Fruit fly (Drosophila melanogaster): ENCODE data around the gene CG6765.

Gene CG6765

dm6 chr3L:8525691-8526421 lies 13.3 kb downstream of the CG6765 start (continued):
- TF ChIP-seq psq (GFP tag; optimal IDR thresholded peaks at IDR 0.05) (no peak), sim (GFP tag; IDR thresholded peaks at IDR 0.05) (no peak), Eip74EF (GFP tag; optimal IDR thresholded peaks at IDR 0.05) (peak in 1 of 2 experiments; percentile 28), fu2 (GFP tag; optimal IDR thresholded peaks at IDR 0.05) (peak; percentile 5), aop (GFP tag; IDR thresholded peaks at IDR 0.05) (no peak), CG14667 (GFP tag; IDR thresholded peaks at IDR 0.05) (no peak), CG2678 (tag; optimal IDR thresholded peaks at IDR 0.05) (peak; percentile 79), twi (tag; optimal IDR thresholded peaks at IDR 0.05) (no peak), HmgD (GFP tag; optimal IDR thresholded peaks at IDR 0.05) (no peak), CG2199 (GFP tag; IDR thresholded peaks at IDR 0.05) (0 out of 3 replicates have a peak, but pooled peaks have one; percentile 37), CG18476 (GFP tag; optimal IDR thresholded peaks at IDR 0.05) (no peak), CG4730 (GFP tag; IDR thresholded peaks at IDR 0.05) (no peak), nerfin-1 (tag; optimal IDR thresholded peaks at IDR 0.05) (peak; percentile 8), HLHmδ (GFP tag; optimal IDR thresholded peaks at IDR 0.05) (no peak), CG11456 (GFP tag; IDR thresholded peaks at IDR 0.05) (no peak), repo (GFP tag; optimal IDR thresholded peaks at IDR 0.05) (peak; percentile 19), grau (tag; optimal IDR thresholded peaks at IDR 0.05) (peak; percentile 62), Scr (GFP tag; IDR thresholded peaks at IDR 0.05; ENCODE audit: partially characterized antibody) (no peak), inv (GFP tag; IDR thresholded peaks at IDR 0.05; ENCODE audit: partially characterized antibody) (no peak), mam (GFP tag; optimal IDR thresholded peaks at IDR 0.05) (peak; percentile 58), dpn (GFP tag; optimal IDR thresholded peaks at IDR 0.05) (peak in 1 of 2 experiments; percentile 66), hbn (GFP tag; IDR thresholded peaks at IDR 0.05; ENCODE audit: partially characterized antibody) (no peak), lbe (GFP tag; optimal IDR thresholded peaks at IDR 0.05) (no peak), CG1647 (GFP tag; optimal IDR thresholded peaks at IDR 0.05) (peak; percentile 4), CG10321 (GFP tag; IDR thresholded peaks at IDR 0.05) (no peak), HLH4C (GFP tag; IDR thresholded peaks at IDR 0.05; ENCODE audit: partially characterized antibody) (no peak), dm (GFP tag; optimal IDR thresholded peaks at IDR 0.05) (peak; percentile 7), CG11695 (GFP tag; IDR thresholded peaks at IDR 0.05) (peak; percentile 63; the same call in 2 of the 3 replicates), eve (GFP tag; optimal IDR thresholded peaks at IDR 0.05) (no peak), NK7.1 (GFP tag; optimal IDR thresholded peaks at IDR 0.05) (no peak), CG9437 (GFP tag; optimal IDR thresholded peaks at IDR 0.05) (peak; percentile 19), ac (GFP tag; optimal IDR thresholded peaks at IDR 0.05) (no peak), Poxn (GFP tag; IDR thresholded peaks at IDR 0.05) (no peak), CG7556 (GFP tag; optimal IDR thresholded peaks at IDR 0.05) (peak; percentile 35), Dbx (GFP tag; IDR thresholded peaks at IDR 0.05) (no peak), btn (GFP tag; optimal IDR thresholded peaks at IDR 0.05) (no peak), mld (GFP tag; IDR thresholded peaks at IDR 0.05; ENCODE audit: partially characterized antibody) (no peak), CG12071 (GFP tag; optimal IDR thresholded peaks at IDR 0.05) (peak; percentile 30), CG10654 (GFP tag; optimal IDR thresholded peaks at IDR 0.05) (no peak), CG4617 (GFP tag; optimal IDR thresholded peaks at IDR 0.05; ENCODE audit: borderline replicate concordance) (no peak), Med (GFP tag) (peak; percentile 87), Lim3 (GFP tag; IDR thresholded peaks at IDR 0.05) (no peak), CG17802 (tag; optimal IDR thresholded peaks at IDR 0.05) (no peak), CG1602 (GFP tag; optimal IDR thresholded peaks at IDR 0.05) (no peak), insv (GFP tag; optimal IDR thresholded peaks at IDR 0.05) (no peak), kah (GFP tag; optimal IDR thresholded peaks at IDR 0.05) (no peak), jing (GFP tag; optimal IDR thresholded peaks at IDR 0.05) (no peak), chm (GFP tag; IDR thresholded peaks at IDR 0.05) (no peak), CG9727 (GFP tag; optimal IDR thresholded peaks at IDR 0.05) (peak; percentile 45)

Measured in whole organism, embryonic.